Fruit fly (Drosophila melanogaster): ENCODE results near the gene cal1.

cal1 gene

dm6 chr3R:17053415-17054177 lies 34.5 kb upstream of the cal1 start, which contains the start of gene Dad (continued):
- TF ChIP-seq repo (GFP tag; optimal IDR thresholded peaks at IDR 0.05) (no peak), CG2116 (GFP tag; optimal IDR thresholded peaks at IDR 0.05) (no peak), H15 (GFP tag; IDR thresholded peaks at IDR 0.05) (no peak), CG4404 (GFP tag; IDR thresholded peaks at IDR 0.05) (no peak), Rfx (GFP tag; IDR thresholded peaks at IDR 0.05) (peak; percentile 19; the same call in 1 of the 2 replicates), Opbp (GFP tag; IDR thresholded peaks at IDR 0.05; ENCODE audit: partially characterized antibody) (0 out of 3 replicates have a peak, but pooled peaks have one; percentile 50), CG9609 (GFP tag; optimal IDR thresholded peaks at IDR 0.05) (no peak), CG8388 (GFP tag; optimal IDR thresholded peaks at IDR 0.05) (no peak), her (GFP tag; optimal IDR thresholded peaks at IDR 0.05) (peak; percentile 24), CG17829 (tag; optimal IDR thresholded peaks at IDR 0.05) (no peak), CG13123 (GFP tag; optimal IDR thresholded peaks at IDR 0.05) (no peak), Mrtf (GFP tag; IDR thresholded peaks at IDR 0.05) (no peak), Ets65A (GFP tag) (no peak), CG8765 (GFP tag; IDR thresholded peaks at IDR 0.05) (no peak), CG1832 (GFP tag; optimal IDR thresholded peaks at IDR 0.05) (no peak), CG18011 (GFP tag; optimal IDR thresholded peaks at IDR 0.05) (no peak), CG31388 (GFP tag; optimal IDR thresholded peaks at IDR 0.05) (no peak), CG12659 (GFP tag; optimal IDR thresholded peaks at IDR 0.05) (peak; percentile 15), br (optimal IDR thresholded peaks at IDR 0.05) (no peak), CG7372 (GFP tag; IDR thresholded peaks at IDR 0.05) (no peak), vvl (GFP tag; IDR thresholded peaks at IDR 0.05) (peak; percentile 25; the same call in 1 of the 2 replicates), CG2678 (tag; optimal IDR thresholded peaks at IDR 0.05) (peak; percentile 25), CG7357 (GFP tag; IDR thresholded peaks at IDR 0.05) (no peak), pros (GFP tag; optimal IDR thresholded peaks at IDR 0.05) (peak; percentile 58), psq (GFP tag; optimal IDR thresholded peaks at IDR 0.05) (no peak), Sry-δ (GFP tag; optimal IDR thresholded peaks at IDR 0.05) (no peak), ken (GFP tag; IDR thresholded peaks at IDR 0.05) (no peak), chn (GFP tag; optimal IDR thresholded peaks at IDR 0.05) (no peak), dmrt11E (tag; optimal IDR thresholded peaks at IDR 0.05) (no peak), gem (tag; optimal IDR thresholded peaks at IDR 0.05) (peak; percentile 1), Gug (GFP tag; IDR thresholded peaks at IDR 0.05) (no peak), Hsf (GFP tag; optimal IDR thresholded peaks at IDR 0.05) (peak; percentile 8), CG12155 (GFP tag; optimal IDR thresholded peaks at IDR 0.05) (no peak), CG18764 (GFP tag; optimal IDR thresholded peaks at IDR 0.05) (no peak), ara (GFP tag; IDR thresholded peaks at IDR 0.05) (0 out of 2 replicates have a peak, but pooled peaks have one; percentile 20), CG15514 (GFP tag; optimal IDR thresholded peaks at IDR 0.05) (peak; percentile 24), Mes4 (GFP tag; optimal IDR thresholded peaks at IDR 0.05) (no peak), Asciz (GFP tag; optimal IDR thresholded peaks at IDR 0.05) (no peak), Eip74EF (GFP tag; optimal IDR thresholded peaks at IDR 0.05) (peak in 1 of 2 experiments; percentile 65), CG1603 (tag; optimal IDR thresholded peaks at IDR 0.05) (peak; percentile 12), CG16863 (GFP tag; optimal IDR thresholded peaks at IDR 0.05) (no peak), CG7963 (GFP tag; IDR thresholded peaks at IDR 0.05; ENCODE audit: partially characterized antibody) (no peak), tio (GFP tag; optimal IDR thresholded peaks at IDR 0.05) (no peak), croc (GFP tag; conservative IDR thresholded peaks at IDR 0.05) (no peak), CG6854 (GFP tag; optimal IDR thresholded peaks at IDR 0.05) (no peak), CG2889 (GFP tag; IDR thresholded peaks at IDR 0.05) (no peak), CG1529 (GFP tag; optimal IDR thresholded peaks at IDR 0.05) (no peak), CG11504 (tag; optimal IDR thresholded peaks at IDR 0.05) (no peak), Hmr (GFP tag; optimal IDR thresholded peaks at IDR 0.05) (peak; percentile 48), nmo (GFP tag; optimal IDR thresholded peaks at IDR 0.05) (no peak)

Data from whole organism, embryonic.